Fruit fly (Drosophila melanogaster): ENCODE measurements around the gene CG11504.
A peak's percentile ranks its signal among the peaks of the same experiment; 100 is the strongest.

The CG11504 gene

DNA sequence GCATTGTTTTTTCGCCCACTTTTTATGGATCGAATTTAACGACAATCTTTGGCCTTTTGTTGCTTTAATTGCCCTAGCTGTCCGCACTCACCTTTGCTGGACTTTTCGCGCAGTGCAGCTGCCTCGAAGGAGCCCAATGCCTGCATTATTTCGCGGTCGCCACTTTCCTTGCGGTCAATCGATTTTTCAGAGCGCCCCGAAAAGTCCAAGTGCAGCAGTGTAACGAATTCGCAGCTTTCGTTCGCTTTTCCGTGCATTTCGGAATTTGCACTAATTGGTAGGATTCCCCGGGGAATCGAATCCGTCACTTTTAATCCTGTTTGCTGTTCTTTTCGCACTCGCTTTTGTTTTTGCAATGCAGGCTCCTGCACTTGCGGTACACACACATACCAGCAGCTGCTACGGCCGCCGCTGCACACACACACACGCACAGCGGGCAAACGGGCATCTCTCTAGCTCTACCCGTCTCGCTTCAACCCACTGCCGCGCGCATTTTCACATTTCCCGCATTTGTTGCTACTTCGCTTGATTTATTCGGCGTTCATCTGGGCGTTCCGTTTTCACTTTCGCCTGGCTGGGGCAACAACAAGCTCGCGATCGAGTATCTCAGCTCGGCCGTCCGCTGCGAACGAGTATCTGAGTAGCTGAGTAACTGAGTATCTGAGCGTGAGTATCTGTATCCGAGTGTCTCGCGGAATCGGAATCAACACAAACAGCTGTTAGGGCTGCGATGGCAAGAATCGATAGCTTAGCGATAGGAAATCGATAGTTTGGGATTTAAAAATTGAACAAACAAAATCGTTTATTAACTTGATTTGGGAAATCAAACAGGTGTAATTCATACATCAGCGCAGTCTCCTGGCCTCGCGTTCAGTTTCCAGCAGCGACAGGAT is 24.1 kb downstream of the CG11504 start, which contains the start of gene Mgat2 (continued):
- TF ChIP-seq zen2 (GFP tag; IDR thresholded peaks at IDR 0.05; ENCODE audit: partially characterized antibody) (peak; percentile 90), Hmx (GFP tag; optimal IDR thresholded peaks at IDR 0.05) (no peak), CG34422 (GFP tag; IDR thresholded peaks at IDR 0.05) (peak; percentile 79; the same call in 1 of the 3 replicates), hbn (GFP tag; IDR thresholded peaks at IDR 0.05; ENCODE audit: partially characterized antibody) (peak; percentile 89), sqz (GFP tag; optimal IDR thresholded peaks at IDR 0.05) (no peak), MTF-1 (GFP tag; optimal IDR thresholded peaks at IDR 0.05; ENCODE audit: borderline replicate concordance) (peak; percentile 62), CG33557 (GFP tag; optimal IDR thresholded peaks at IDR 0.05) (peak; percentile 85), Rx (GFP tag; IDR thresholded peaks at IDR 0.05) (0 out of 2 replicates have a peak, but pooled peaks have one; percentile 20), CG13296 (GFP tag; optimal IDR thresholded peaks at IDR 0.05) (peak; percentile 41), CG1647 (GFP tag; optimal IDR thresholded peaks at IDR 0.05) (no peak), CG9727 (GFP tag; optimal IDR thresholded peaks at IDR 0.05) (peak; percentile 38), CG3065 (GFP tag; optimal IDR thresholded peaks at IDR 0.05) (no peak), da (GFP tag; optimal IDR thresholded peaks at IDR 0.05) (peak; percentile 23), Kr (GFP tag; optimal IDR thresholded peaks at IDR 0.05) (no peak), tap (tag; optimal IDR thresholded peaks at IDR 0.05) (peak; percentile 65), Lim3 (GFP tag; IDR thresholded peaks at IDR 0.05) (no peak), Jarid2 (GFP tag; optimal IDR thresholded peaks at IDR 0.05) (peak; percentile 87), ara (GFP tag; IDR thresholded peaks at IDR 0.05) (0 out of 2 replicates have a peak, but pooled peaks have one; percentile 29), Sin3A (optimal IDR thresholded peaks at IDR 0.05) (no peak), CG7745 (tag; optimal IDR thresholded peaks at IDR 0.05) (peak; percentile 72), hb (GFP tag; IDR thresholded peaks at IDR 0.05; ENCODE audit: partially characterized antibody) (peak; percentile 75), vnd (GFP tag; IDR thresholded peaks at IDR 0.05; ENCODE audit: partially characterized antibody) (peak; percentile 77), CG6654 (GFP tag; optimal IDR thresholded peaks at IDR 0.05) (no peak), CG4360 (GFP tag; IDR thresholded peaks at IDR 0.05) (peak; percentile 92), Sox102F (GFP tag; optimal IDR thresholded peaks at IDR 0.05) (no peak), btn (GFP tag; optimal IDR thresholded peaks at IDR 0.05) (no peak), Stat92E (GFP tag; optimal IDR thresholded peaks at IDR 0.05) (peak in 1 of 3 experiments; percentile 88), CG18262 (tag; optimal IDR thresholded peaks at IDR 0.05) (peak; percentile 30), unpg (GFP tag; optimal IDR thresholded peaks at IDR 0.05) (no peak), Max (GFP tag; optimal IDR thresholded peaks at IDR 0.05) (peak; percentile 3), Usf (GFP tag; optimal IDR thresholded peaks at IDR 0.05) (no peak), Nf-YB (GFP tag; optimal IDR thresholded peaks at IDR 0.05) (peak; percentile 57), lbe (GFP tag; optimal IDR thresholded peaks at IDR 0.05) (peak; percentile 34), sug (tag; optimal IDR thresholded peaks at IDR 0.05) (peak; percentile 55), gce (GFP tag; IDR thresholded peaks at IDR 0.05) (peak; percentile 31; the same call in 1 of the 3 replicates), E2f1 (GFP tag; IDR thresholded peaks at IDR 0.05) (peak; percentile 49; the same call in 1 of the 2 replicates), az2 (GFP tag; optimal IDR thresholded peaks at IDR 0.05) (no peak), Hsf (GFP tag; optimal IDR thresholded peaks at IDR 0.05) (no peak), CG12071 (GFP tag; optimal IDR thresholded peaks at IDR 0.05) (peak; percentile 44), CG17612 (GFP tag; IDR thresholded peaks at IDR 0.05) (no peak), aop (GFP tag; IDR thresholded peaks at IDR 0.05) (no peak), eve (GFP tag; optimal IDR thresholded peaks at IDR 0.05) (no peak), CG10267 (tag; optimal IDR thresholded peaks at IDR 0.05) (peak; percentile 44), ap (GFP tag; IDR thresholded peaks at IDR 0.05) (no peak), Lpt (GFP tag; optimal IDR thresholded peaks at IDR 0.05) (no peak), CG4854 (GFP tag; optimal IDR thresholded peaks at IDR 0.05) (no peak), zf30C (GFP tag; optimal IDR thresholded peaks at IDR 0.05) (no peak), CG18764 (GFP tag; optimal IDR thresholded peaks at IDR 0.05) (no peak)
